Worm (Caenorhabditis elegans) whole organism, L4 larva: ENCODE data around the gene B0024.3.

ENCODE experiments used
- lir-3 ChIP-seq: sonication (generic microtip); optimal IDR thresholded peaks from 2 replicates; lab custom pipeline; 2016; ENCODE audit warnings: mild to moderate bottlenecking, missing genetic modification characterization, missing compliant biosample characterization
- lsy-2 ChIP-seq, 2 experiments: fragments of 150-350 bp in 1 of 2; sonication (generic microtip) in 1 of 2; optimal IDR thresholded peaks; 2 replicates each; lab custom pipeline; 2014 to 2017; ENCODE audit warnings: missing biosample characterization in 2 of 2, missing genetic modification characterization in 2 of 2
- nhr-42 ChIP-seq: fragments of 200-800 bp; sonication (Bioruptor generic); IDR thresholded peaks from 2 replicates; pipeline ENCODE4 v1.3.6; 2022; ENCODE audit warnings: missing genetic modification characterization, missing compliant biosample characterization
- tag-97 ChIP-seq: fragments of 200-800 bp; sonication (Bioruptor generic); IDR thresholded peaks from 2 replicates; pipeline ENCODE4 v1.3.6; 2022; ENCODE audit warnings: missing genetic modification characterization, missing compliant biosample characterization
- unc-39 ChIP-seq: sonication (generic microtip); optimal IDR thresholded peaks from 2 replicates; lab custom pipeline; 2017; ENCODE audit warnings: missing biosample characterization, missing genetic modification characterization

ce11 chrV:10265019-10265418 lies 22.3 kb upstream of the B0024.3 start:
- TF ChIP-seq nhr-42 (GFP tag; lab: Robert Waterston, UW) (no peak), lir-3 (tag; lab: Kevin White, UChicago) (no peak), tag-97 (GFP tag; lab: Robert Waterston, UW) (no peak), lsy-2 (tag; optimal IDR thresholded peaks at IDR 0.05; lab: Kevin White, UChicago) (no peak), unc-39 (no peak)
